Fruit fly (Drosophila melanogaster) S2 (cell line): Measurements from ENCODE around the gene CG31183.

ENCODE experiments used
- CG8478 ChIP-seq: fragments of >200 bp; optimal IDR thresholded peaks from 2 replicates; lab custom pipeline; 2018
- CTCF ChIP-seq, 2 experiments: fragments of >200 bp; optimal IDR thresholded peaks; 2 replicates each; lab custom pipeline; 2018

DNA sequence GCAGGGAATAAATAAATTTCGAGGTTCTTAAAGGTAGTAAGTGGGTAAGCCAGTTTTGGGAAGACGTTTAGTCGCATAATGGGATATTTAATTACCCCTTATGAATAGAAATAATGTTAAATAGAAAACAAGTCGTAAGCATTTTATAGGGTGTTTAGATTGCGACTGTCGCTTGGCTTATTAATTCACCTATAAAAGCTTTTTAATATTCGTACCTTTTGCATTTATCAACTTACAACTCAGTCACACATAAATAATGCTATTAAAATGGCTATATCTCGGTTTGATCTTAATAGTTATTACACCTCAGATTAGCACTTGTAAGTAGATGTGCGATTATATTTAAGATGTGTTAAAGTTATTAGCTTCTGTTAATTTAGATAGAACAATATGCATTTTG lies 49.6 kb upstream of the CG31183 start, which contains the start of gene CG34276:
- TF ChIP-seq CTCF (optimal IDR thresholded peaks at IDR 0.05; lab: Kevin White, UChicago) (no peak), CG8478 (lab: Kevin White, UChicago) (no peak)
